Fruit fly (Drosophila melanogaster) whole organism, embryonic: ENCODE data around the gene CG14431.

Experiments used
- Adf1 ChIP-seq: fragments of 200-800 bp; sonication (Bioruptor generic); IDR thresholded peaks from 2 replicates; pipeline ENCODE4 v1.3.6; 2022; ENCODE audit warnings: missing biosample characterization, missing genetic modification characterization
- Aef1 ChIP-seq: fragments of 200-800 bp; sonication (Bioruptor generic); IDR thresholded peaks from 3 replicates; pipeline ENCODE4 v1.3.6; 2022; ENCODE audit warnings: missing biosample characterization, missing genetic modification characterization
- Asciz ChIP-seq: fragments of 200-800 bp; sonication (Bioruptor generic); optimal IDR thresholded peaks from 2 replicates; lab custom pipeline; 2017; ENCODE audit warnings: missing biosample characterization, mild to moderate bottlenecking, missing genetic modification characterization, missing genetic modification reagents
- CG10543 ChIP-seq: fragments of 200-800 bp; sonication (Bioruptor generic); optimal IDR thresholded peaks from 3 replicates; lab custom pipeline; 2017; ENCODE audit warnings: missing biosample characterization, mild to moderate bottlenecking, missing genetic modification characterization, moderate library complexity
- CG11247 ChIP-seq: fragments of 200-800 bp; sonication (Bioruptor generic); IDR thresholded peaks from 2 replicates; pipeline ENCODE4 v1.3.6; 2022; ENCODE audit warnings: missing biosample characterization, missing genetic modification characterization
- CG11456 ChIP-seq: fragments of 200-800 bp; sonication (Bioruptor generic); IDR thresholded peaks from 3 replicates; pipeline ENCODE4 v1.3.6; 2022; ENCODE audit warnings: missing biosample characterization, missing genetic modification characterization
- CG12219 ChIP-seq: fragments of 200-800 bp; sonication (Bioruptor generic); optimal IDR thresholded peaks from 3 replicates; lab custom pipeline; 2018; ENCODE audit warnings: missing biosample characterization, mild to moderate bottlenecking, missing genetic modification characterization
- CG12659 ChIP-seq: fragments of 200-800 bp; sonication (Bioruptor generic); optimal IDR thresholded peaks from 3 replicates; lab custom pipeline; 2017; ENCODE audit warnings: mild to moderate bottlenecking, missing biosample characterization, missing genetic modification reagents, missing genetic modification characterization
- CG15073 ChIP-seq: fragments of 200-800 bp; sonication (Bioruptor generic); optimal IDR thresholded peaks from 2 replicates; lab custom pipeline; 2016; ENCODE audit warnings: missing biosample characterization, missing genetic modification characterization
- CG1602 ChIP-seq: fragments of 200-800 bp; sonication (Bioruptor generic); optimal IDR thresholded peaks from 3 replicates; lab custom pipeline; 2016; ENCODE audit warnings: missing biosample characterization, missing genetic modification characterization
- CG17361 ChIP-seq: fragments of 200-800 bp; sonication (Bioruptor generic); IDR thresholded peaks from 3 replicates; pipeline ENCODE4 v1.3.6; 2022; ENCODE audit warnings: missing biosample characterization, missing genetic modification characterization
- CG18619 ChIP-seq: fragments of 200-800 bp; sonication (Bioruptor generic); optimal IDR thresholded peaks from 3 replicates; lab custom pipeline; 2017; ENCODE audit warnings: missing biosample characterization, mild to moderate bottlenecking, missing genetic modification characterization
- CG2116 ChIP-seq: fragments of 200-800 bp; sonication (Bioruptor generic); optimal IDR thresholded peaks from 3 replicates; lab custom pipeline; 2018; ENCODE audit warnings: missing biosample characterization, mild to moderate bottlenecking, missing genetic modification characterization
- CG30403 ChIP-seq: fragments of 200-800 bp; sonication (Bioruptor generic); optimal IDR thresholded peaks from 3 replicates; lab custom pipeline; 2016; ENCODE audit warnings: missing biosample characterization, missing genetic modification characterization
- CG31224 ChIP-seq: fragments of 200-800 bp; sonication (Bioruptor generic); IDR thresholded peaks from 2 replicates; pipeline ENCODE4 v1.3.6; 2022; ENCODE audit warnings: missing biosample characterization, missing genetic modification characterization
- CG3163 ChIP-seq: fragments of 200-800 bp; sonication (Bioruptor generic); optimal IDR thresholded peaks from 3 replicates; lab custom pipeline; 2016; ENCODE audit warnings: missing biosample characterization, missing genetic modification characterization
- CG3995 ChIP-seq: fragments of 200-800 bp; sonication (Bioruptor generic); optimal IDR thresholded peaks from 3 replicates; lab custom pipeline; 2016; ENCODE audit warnings: missing biosample characterization, missing genetic modification characterization
- CG4282 ChIP-seq: fragments of 200-800 bp; sonication (Bioruptor generic); optimal IDR thresholded peaks from 2 replicates; lab custom pipeline; 2016; ENCODE audit warnings: missing biosample characterization, missing genetic modification characterization
- CG4328 ChIP-seq: fragments of 200-800 bp; sonication (Bioruptor generic); optimal IDR thresholded peaks from 3 replicates; lab custom pipeline; 2017; ENCODE audit warnings: missing biosample characterization, missing genetic modification reagents, missing genetic modification characterization
- CG4730 ChIP-seq: fragments of 200-800 bp; sonication (Bioruptor generic); IDR thresholded peaks from 2 replicates; pipeline ENCODE4 v1.3.6; 2022; ENCODE audit warnings: missing biosample characterization, missing genetic modification characterization
- CG6175 ChIP-seq: fragments of 200-800 bp; sonication (Bioruptor generic); IDR thresholded peaks from 3 replicates; pipeline ENCODE4 v1.3.6; 2022; ENCODE audit warnings: missing biosample characterization, missing genetic modification characterization
- CkIIα-i1 ChIP-seq: fragments of 200-800 bp; sonication (Bioruptor generic); IDR thresholded peaks from 2 replicates; pipeline ENCODE4 v1.3.6; 2022; ENCODE audit warnings: missing biosample characterization, missing genetic modification characterization
- Dbx ChIP-seq: fragments of 200-800 bp; sonication (Bioruptor generic); IDR thresholded peaks from 3 replicates; pipeline ENCODE4 v1.3.6; 2022; ENCODE audit warnings: missing biosample characterization, missing genetic modification characterization
- Dll ChIP-seq: fragments of 200-800 bp; sonication (Bioruptor generic); IDR thresholded peaks from 4 replicates; pipeline ENCODE4 v1.3.6; 2022; ENCODE audit warnings: missing biosample characterization, missing genetic modification characterization; ENCODE audit not compliant: partially characterized antibody
- Fer1 ChIP-seq: fragments of 200-800 bp; sonication (Bioruptor generic); optimal IDR thresholded peaks from 2 replicates; lab custom pipeline; 2017; ENCODE audit warnings: missing biosample characterization, mild to moderate bottlenecking, missing genetic modification characterization
- HLH54F ChIP-seq: fragments of 200-800 bp; sonication (Bioruptor generic); optimal IDR thresholded peaks from 3 replicates; lab custom pipeline; 2016; ENCODE audit warnings: missing biosample characterization, missing genetic modification characterization
- Hmr ChIP-seq: fragments of 200-800 bp; sonication (Bioruptor generic); optimal IDR thresholded peaks from 3 replicates; lab custom pipeline; 2017; ENCODE audit warnings: mild to moderate bottlenecking, missing biosample characterization, missing genetic modification reagents, missing genetic modification characterization
- Side ChIP-seq: fragments of 200-800 bp; sonication (Bioruptor generic); optimal IDR thresholded peaks from 2 replicates; lab custom pipeline; 2016; ENCODE audit warnings: missing biosample characterization, missing genetic modification characterization
- Sox102F ChIP-seq: fragments of 200-800 bp; sonication (Bioruptor generic); optimal IDR thresholded peaks from 2 replicates; lab custom pipeline; 2018; ENCODE audit warnings: missing biosample characterization, mild to moderate bottlenecking, missing genetic modification characterization, moderate library complexity
- Sry-β ChIP-seq: fragments of 200-800 bp; sonication (Bioruptor generic); optimal IDR thresholded peaks from 2 replicates; lab custom pipeline; 2018; ENCODE audit warnings: missing biosample characterization, mild to moderate bottlenecking, missing genetic modification characterization, moderate library complexity
- YL-1 ChIP-seq: fragments of 200-800 bp; sonication (Bioruptor generic); optimal IDR thresholded peaks from 3 replicates; lab custom pipeline; 2017; ENCODE audit warnings: missing biosample characterization, mild to moderate bottlenecking, missing genetic modification characterization
- ap ChIP-seq: fragments of 200-800 bp; sonication (Bioruptor generic); IDR thresholded peaks from 2 replicates; pipeline ENCODE4 v1.3.6; 2022; ENCODE audit warnings: missing biosample characterization, missing genetic modification characterization
- ase ChIP-seq: fragments of 200-800 bp; sonication (Bioruptor generic); IDR thresholded peaks from 3 replicates; pipeline ENCODE4 v1.3.6; 2022; ENCODE audit warnings: missing biosample characterization, missing genetic modification characterization
- bsh ChIP-seq, 2 experiments: fragments of 200-800 bp; sonication (Bioruptor generic); optimal IDR thresholded peaks; 2 replicates each; lab custom pipeline; 2017 to 2018; ENCODE audit warnings: mild to moderate bottlenecking in 2 of 2, missing biosample characterization in 2 of 2, missing genetic modification characterization in 2 of 2, moderate library complexity in 1 of 2
- chif ChIP-seq, 2 experiments: fragments of 200-800 bp; sonication (Bioruptor generic); optimal IDR thresholded peaks; 3 replicates each; lab custom pipeline; 2016; ENCODE audit warnings: missing biosample characterization in 2 of 2, missing genetic modification characterization in 2 of 2
- crol ChIP-seq: fragments of 200-800 bp; sonication (Bioruptor generic); IDR thresholded peaks from 2 replicates; pipeline ENCODE4 v1.3.6; 2022; ENCODE audit warnings: missing biosample characterization, missing genetic modification characterization
- dpn ChIP-seq, 2 experiments: fragments of 200-800 bp; sonication (Bioruptor generic); optimal IDR thresholded peaks; 3 replicates each; lab custom pipeline; 2016; ENCODE audit warnings: missing biosample characterization in 2 of 2, missing genetic modification characterization in 2 of 2
- dysf ChIP-seq: fragments of 200-800 bp; sonication (Bioruptor generic); IDR thresholded peaks from 3 replicates; pipeline ENCODE4 v1.3.6; 2022; ENCODE audit warnings: missing biosample characterization, missing genetic modification characterization
- exex ChIP-seq: fragments of 200-800 bp; sonication (Bioruptor generic); optimal IDR thresholded peaks from 4 replicates; lab custom pipeline; 2018; ENCODE audit warnings: missing biosample characterization, mild to moderate bottlenecking, missing genetic modification characterization, moderate library complexity
- fru ChIP-seq: fragments of >200 bp; optimal IDR thresholded peaks from 2 replicates; lab custom pipeline; 2017
- gcm ChIP-seq: fragments of 200-800 bp; sonication (Bioruptor generic); optimal IDR thresholded peaks from 2 replicates; lab custom pipeline; 2019; ENCODE audit warnings: missing biosample characterization, mild to moderate bottlenecking, missing genetic modification characterization, moderate library complexity
- gsb-n ChIP-seq: fragments of 200-800 bp; sonication (Bioruptor generic); optimal IDR thresholded peaks from 3 replicates; lab custom pipeline; 2018; ENCODE audit warnings: missing biosample characterization, mild to moderate bottlenecking, missing genetic modification characterization
- jumu ChIP-seq: fragments of 200-800 bp; sonication (Bioruptor generic); optimal IDR thresholded peaks from 3 replicates; lab custom pipeline; 2016; ENCODE audit warnings: missing biosample characterization, missing genetic modification characterization
- knrl ChIP-seq: fragments of 200-800 bp; sonication (Bioruptor generic); IDR thresholded peaks from 3 replicates; pipeline ENCODE4 v1.3.6; 2022; ENCODE audit warnings: missing biosample characterization, missing genetic modification characterization; ENCODE audit not compliant: partially characterized antibody
- lov ChIP-seq, 2 experiments: fragments of 200-800 bp in 1 of 2; fragments of >200 bp in 1 of 2; sonication (Bioruptor generic) in 1 of 2; IDR thresholded peaks in 1 of 2; optimal IDR thresholded peaks in 1 of 2; 2 replicates in 1 of 2; 3 replicates in 1 of 2; pipeline versions ENCODE4 v1.3.6 to Lab custom; 2017 to 2022; ENCODE audit warnings: missing biosample characterization in 1 of 2, missing genetic modification characterization in 1 of 2
- pzg ChIP-seq: fragments of 200-800 bp; sonication (Bioruptor generic); optimal IDR thresholded peaks from 3 replicates; lab custom pipeline; 2018; ENCODE audit warnings: missing biosample characterization, mild to moderate bottlenecking, missing genetic modification characterization, moderate library complexity
- rib ChIP-seq: fragments of 200-800 bp; sonication (Bioruptor generic); IDR thresholded peaks from 2 replicates; pipeline ENCODE4 v1.3.6; 2022; ENCODE audit warnings: missing biosample characterization, missing genetic modification characterization
- schlank ChIP-seq: fragments of 200-800 bp; sonication (Bioruptor generic); optimal IDR thresholded peaks from 2 replicates; lab custom pipeline; 2018; ENCODE audit warnings: missing biosample characterization, mild to moderate bottlenecking, missing genetic modification characterization
- sim ChIP-seq: fragments of 200-800 bp; sonication (Bioruptor generic); IDR thresholded peaks from 2 replicates; pipeline ENCODE4 v1.3.6; 2022; ENCODE audit warnings: missing biosample characterization, missing genetic modification characterization
- stc ChIP-seq: fragments of 200-800 bp; sonication (Bioruptor generic); IDR thresholded peaks from 2 replicates; pipeline ENCODE4 v1.3.6; 2022; ENCODE audit warnings: missing biosample characterization, missing genetic modification characterization
- stwl ChIP-seq: fragments of 200-800 bp; sonication (Bioruptor generic); optimal IDR thresholded peaks from 3 replicates; lab custom pipeline; 2018; ENCODE audit warnings: missing biosample characterization, mild to moderate bottlenecking, missing genetic modification characterization, moderate library complexity
- zfh1 ChIP-seq: fragments of 200-800 bp; sonication (Bioruptor generic); IDR thresholded peaks from 3 replicates; pipeline ENCODE4 v1.3.6; 2022; ENCODE audit warnings: missing biosample characterization, missing genetic modification characterization

CG14431 gene

DNA sequence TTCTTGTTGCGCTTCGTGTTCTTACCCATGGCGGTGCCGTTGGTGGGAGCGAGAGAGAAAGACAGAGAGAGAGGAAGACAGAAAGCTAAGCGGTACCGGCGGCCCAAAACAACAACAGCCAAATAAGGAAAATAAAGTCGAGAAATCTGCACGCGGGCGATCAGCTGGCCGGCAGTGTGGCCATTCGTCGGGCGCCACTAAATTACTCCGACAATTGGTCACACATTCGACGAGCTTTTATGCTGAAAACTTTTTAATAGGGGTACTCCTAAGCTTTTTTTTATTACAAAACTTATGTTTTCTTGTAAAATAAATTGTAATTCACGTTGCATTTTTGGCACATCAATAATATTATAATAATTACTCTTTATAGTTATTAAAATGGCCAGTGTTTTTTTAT is 60.5 kb downstream of the CG14431 start, which contains the start of gene Setd3 (continued):
- no peak for TF ChIP-seq chif (GFP tag; optimal IDR thresholded peaks at IDR 0.05; lab: Kevin White, UChicago)
- no peak for TF ChIP-seq crol
- no peak for TF ChIP-seq CG12219 (GFP tag; lab: Kevin White, UChicago)
- no peak for TF ChIP-seq CG15073
- no peak for TF ChIP-seq CG2116 (GFP tag; lab: Kevin White, UChicago)
- no peak for TF ChIP-seq CG4328 (GFP tag; lab: Kevin White, UChicago)
- TF ChIP-seq ase (GFP tag; lab: Robert Waterston, UW), result no peak
- no peak for TF ChIP-seq CG6175 (GFP tag; lab: Robert Waterston, UW)
- TF ChIP-seq CG17361 (GFP tag; lab: Robert Waterston, UW), result no peak
- no peak for TF ChIP-seq sim (GFP tag; lab: Robert Waterston, UW)
- TF ChIP-seq CG18619 (GFP tag; lab: Kevin White, UChicago), result no peak
- no peak for TF ChIP-seq Aef1 (GFP tag; lab: Robert Waterston, UW)
- no peak for TF ChIP-seq CG4282
- TF ChIP-seq CG10543 (GFP tag; lab: Kevin White, UChicago), result no peak
- no peak for TF ChIP-seq fru (lab: Kevin White, UChicago)
- no peak for TF ChIP-seq stc (GFP tag; lab: Robert Waterston, UW)
- no peak for TF ChIP-seq zfh1 (GFP tag; lab: Robert Waterston, UW)
- TF ChIP-seq Adf1 (GFP tag; lab: Robert Waterston, UW), result no peak
- TF ChIP-seq Fer1 (GFP tag; lab: Kevin White, UChicago), result no peak
- TF ChIP-seq bsh (GFP tag; optimal IDR thresholded peaks at IDR 0.05; lab: Kevin White, UChicago), result no peak
- TF ChIP-seq CG4730, result no peak
- TF ChIP-seq jumu (GFP tag; lab: Kevin White, UChicago), result no peak
- no peak for TF ChIP-seq lov (optimal IDR thresholded peaks at IDR 0.05; lab: Kevin White, UChicago)
- no peak for TF ChIP-seq lov (GFP tag; IDR thresholded peaks at IDR 0.05; lab: Robert Waterston, UW)
- TF ChIP-seq Dbx, result no peak
- no peak for TF ChIP-seq CG30403 (GFP tag; lab: Kevin White, UChicago)
- TF ChIP-seq HLH54F, result no peak
- no peak for TF ChIP-seq schlank (tag; lab: Kevin White, UChicago)
- TF ChIP-seq Hmr (GFP tag; lab: Kevin White, UChicago), result peak; percentile 20
- TF ChIP-seq CG3995 (GFP tag; lab: Kevin White, UChicago), result no peak
- TF ChIP-seq Dll, result no peak
- TF ChIP-seq CG11247, result no peak
- TF ChIP-seq stwl (tag; lab: Kevin White, UChicago), result peak; percentile 18
- TF ChIP-seq Side (GFP tag; lab: Kevin White, UChicago), result no peak
- TF ChIP-seq pzg (GFP tag; lab: Kevin White, UChicago), result peak; percentile 65
- no peak for TF ChIP-seq CG3163 (GFP tag; lab: Kevin White, UChicago)
- no peak for TF ChIP-seq Sry-β (GFP tag; lab: Kevin White, UChicago)
- no peak for TF ChIP-seq dysf
- TF ChIP-seq CG1602 (GFP tag; lab: Kevin White, UChicago), result no peak
- TF ChIP-seq CG12659 (GFP tag; lab: Kevin White, UChicago), result peak; percentile 28
- no peak for TF ChIP-seq CkIIα-i1 (GFP tag; lab: Robert Waterston, UW)
- peak; percentile 18 for TF ChIP-seq Sox102F (GFP tag; lab: Kevin White, UChicago)
- peak; percentile 14 for TF ChIP-seq YL-1 (GFP tag; lab: Kevin White, UChicago)
- TF ChIP-seq rib (GFP tag; lab: Robert Waterston, UW), result no peak
- TF ChIP-seq gcm (GFP tag; lab: Kevin White, UChicago), result no peak
- no peak for TF ChIP-seq knrl
- TF ChIP-seq ap (GFP tag; lab: Robert Waterston, UW), result no peak
- TF ChIP-seq Asciz, result no peak
- TF ChIP-seq gsb-n (tag; lab: Kevin White, UChicago), result peak; percentile 85
- no peak for TF ChIP-seq CG11456
- TF ChIP-seq dpn (GFP tag; optimal IDR thresholded peaks at IDR 0.05; lab: Kevin White, UChicago), result no peak
- no peak for TF ChIP-seq CG31224 (GFP tag; lab: Robert Waterston, UW)
- TF ChIP-seq exex (tag; lab: Kevin White, UChicago), result no peak
